Worm (Caenorhabditis elegans): ENCODE results near the gene C50E3.5.

The C50E3.5 gene

ce11 chrV:7575563-7575962, 12.2 kb upstream of the C50E3.5 start, which contains the start of the genes snu-66 and ints-9 (continued):
- no peak for TF ChIP-seq snpc-1.3 (tag; optimal IDR thresholded peaks at IDR 0.05; ENCODE audit: insufficient read depth)
- no peak for TF ChIP-seq F49E8.2 (tag; optimal IDR thresholded peaks at IDR 0.05; ENCODE audit: insufficient read depth)
- no peak for TF ChIP-seq ceh-27 (GFP tag; optimal IDR thresholded peaks at IDR 0.05)
- TF ChIP-seq F10E7.11 (tag; optimal IDR thresholded peaks at IDR 0.05), result no peak
- no peak for TF ChIP-seq hrde-1 (tag; optimal IDR thresholded peaks at IDR 0.05; ENCODE audit: borderline replicate concordance)
- TF ChIP-seq mel-28 (tag; optimal IDR thresholded peaks at IDR 0.05; ENCODE audit: borderline replicate concordance), result no peak
- peak; percentile 93 for TF ChIP-seq ztf-18 (tag; optimal IDR thresholded peaks at IDR 0.05)
- peak; percentile 48 for TF ChIP-seq lin-54 (GFP tag; optimal IDR thresholded peaks at IDR 0.05)
- TF ChIP-seq ets-4 (GFP tag; optimal IDR thresholded peaks at IDR 0.05), result no peak
- TF ChIP-seq nhr-80 (tag; optimal IDR thresholded peaks at IDR 0.05), result peak; percentile 1
- no peak for TF ChIP-seq lir-1 (GFP tag; conservative IDR thresholded peaks at IDR 0.05)
- TF ChIP-seq atf-7 (tag; optimal IDR thresholded peaks at IDR 0.05), result no peak
- no peak for TF ChIP-seq pha-4 (tag; optimal IDR thresholded peaks at IDR 0.05)
- no peak for TF ChIP-seq K12H6.12 (tag; optimal IDR thresholded peaks at IDR 0.05)
- TF ChIP-seq hlh-26 (GFP tag; conservative IDR thresholded peaks at IDR 0.05), result no peak
- no peak for TF ChIP-seq dpff-1 (tag; optimal IDR thresholded peaks at IDR 0.05)
- no peak for TF ChIP-seq cebp-2 (GFP tag; IDR thresholded peaks at IDR 0.05)
- TF ChIP-seq attf-6 (GFP tag; IDR thresholded peaks at IDR 0.05), result no peak
- TF ChIP-seq pbrm-1 (GFP tag; IDR thresholded peaks at IDR 0.05), result peak; percentile 7; the same call in 1 of the 2 replicates
- TF ChIP-seq ZK185.1 (tag; optimal IDR thresholded peaks at IDR 0.05; ENCODE audit: poor library complexity, severe bottlenecking), result peak; percentile 46
- TF ChIP-seq F37B4.10 (GFP tag; IDR thresholded peaks at IDR 0.05), result no peak
- TF ChIP-seq Y56A3A.18 (GFP tag; IDR thresholded peaks at IDR 0.05), result no peak
- TF ChIP-seq nfyb-1 (GFP tag; IDR thresholded peaks at IDR 0.05), result no peak
- TF ChIP-seq C17E4.6 (GFP tag; IDR thresholded peaks at IDR 0.05), result no peak
- no peak for TF ChIP-seq F22D6.2 (tag; optimal IDR thresholded peaks at IDR 0.05)
- TF ChIP-seq B0336.3 (GFP tag; IDR thresholded peaks at IDR 0.05), result no peak
- no peak for TF ChIP-seq unc-130 (GFP tag; optimal IDR thresholded peaks at IDR 0.05)
- no peak for TF ChIP-seq nhr-90 (tag; optimal IDR thresholded peaks at IDR 0.05)
- TF ChIP-seq Y53G8AR.9 (GFP tag; conservative IDR thresholded peaks at IDR 0.05), result no peak
- TF ChIP-seq T07F8.4 (tag; optimal IDR thresholded peaks at IDR 0.05), result no peak
- TF ChIP-seq sdz-38 (tag; optimal IDR thresholded peaks at IDR 0.05), result no peak
- TF ChIP-seq lin-35 (GFP tag; optimal IDR thresholded peaks at IDR 0.05), result peak in 1 of 3 experiments; percentile 75
- TF ChIP-seq ccch-3 (GFP tag; optimal IDR thresholded peaks at IDR 0.05), result no peak
- TF ChIP-seq aptf-3 (GFP tag; IDR thresholded peaks at IDR 0.05), result no peak
- no peak for TF ChIP-seq let-607 (tag; optimal IDR thresholded peaks at IDR 0.05)
- TF ChIP-seq fkh-3 (tag; optimal IDR thresholded peaks at IDR 0.05), result no peak
- TF ChIP-seq F55B11.4 (tag; optimal IDR thresholded peaks at IDR 0.05; ENCODE audit: borderline replicate concordance, insufficient read depth), result no peak
- no peak for TF ChIP-seq aptf-2 (GFP tag; conservative IDR thresholded peaks at IDR 0.05)
- TF ChIP-seq mxl-1 (tag; optimal IDR thresholded peaks at IDR 0.05), result no peak
- TF ChIP-seq rcor-1 (GFP tag; IDR thresholded peaks at IDR 0.05), result no peak
- TF ChIP-seq lsl-1 (GFP tag; optimal IDR thresholded peaks at IDR 0.05), result peak; percentile 41
- no peak for TF ChIP-seq ztf-28 (GFP tag; IDR thresholded peaks at IDR 0.05)
- TF ChIP-seq madf-10 (tag; optimal IDR thresholded peaks at IDR 0.05), result no peak
- no peak for TF ChIP-seq bed-2 (GFP tag; IDR thresholded peaks at IDR 0.05)
- TF ChIP-seq attf-5 (GFP tag; optimal IDR thresholded peaks at IDR 0.05), result peak; percentile 65
- TF ChIP-seq ekl-4 (GFP tag; IDR thresholded peaks at IDR 0.05), result no peak
- TF ChIP-seq Y53F4B.3 (GFP tag; IDR thresholded peaks at IDR 0.05), result no peak
- no peak for TF ChIP-seq attf-3 (GFP tag; conservative IDR thresholded peaks at IDR 0.05)
- no peak for TF ChIP-seq lag-1 (GFP tag; IDR thresholded peaks at IDR 0.05)

All from whole organism, young adult.